Worm (Caenorhabditis elegans): ENCODE measurements around the gene T21B6.3.

DNA sequence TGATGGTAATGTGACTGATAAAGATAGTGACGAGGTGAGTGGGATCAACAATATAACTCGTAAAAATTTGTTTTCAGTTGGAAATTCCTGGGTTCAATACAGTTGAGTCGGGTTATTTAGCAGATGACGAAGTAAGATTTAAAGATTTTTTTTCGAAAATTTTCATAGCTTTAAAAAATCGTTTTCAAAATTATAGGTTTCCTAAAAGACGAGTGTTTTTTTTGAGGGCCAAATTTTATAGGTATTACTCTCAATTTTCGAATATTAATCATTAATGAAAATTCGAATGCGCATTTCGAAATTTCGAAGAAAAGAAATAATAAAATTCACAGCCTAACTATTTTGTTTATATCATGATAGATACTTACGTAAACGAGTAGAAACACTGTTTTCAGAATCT lies 22.4 kb upstream of the T21B6.3 start:
- TF ChIP-seq hmg-1.2 (GFP tag; IDR thresholded peaks at IDR 0.05) (no peak), dpl-1 (GFP tag; optimal IDR thresholded peaks at IDR 0.05) (no peak), unc-130 (GFP tag; optimal IDR thresholded peaks at IDR 0.05) (no peak), ztf-28 (GFP tag; IDR thresholded peaks at IDR 0.05) (no peak), ceh-79 (tag; optimal IDR thresholded peaks at IDR 0.05) (no peak), efl-1 (GFP tag; optimal IDR thresholded peaks at IDR 0.05) (no peak), ceh-27 (GFP tag; optimal IDR thresholded peaks at IDR 0.05) (no peak), let-526 (GFP tag; IDR thresholded peaks at IDR 0.05) (no peak), mxl-1 (tag; optimal IDR thresholded peaks at IDR 0.05) (no peak), nhr-27 (tag; optimal IDR thresholded peaks at IDR 0.05) (no peak)

Data from whole organism, young adult.